Fruit fly (Drosophila melanogaster) whole organism, embryonic: Measurements from ENCODE around the gene Csk.

Experiments used
- Awh ChIP-seq: fragments of 200-800 bp; sonication (Bioruptor generic); IDR thresholded peaks from 2 replicates; pipeline ENCODE4, ENCODE4 v1.3.6; 2022; ENCODE audit warnings: missing biosample characterization, missing genetic modification characterization
- Bteb2 ChIP-seq: fragments of 200-800 bp; sonication (Bioruptor generic); optimal IDR thresholded peaks from 2 replicates; lab custom pipeline; 2016; ENCODE audit warnings: missing biosample characterization, missing genetic modification characterization
- CG10267 ChIP-seq: fragments of 200-800 bp; sonication (Bioruptor generic); optimal IDR thresholded peaks from 2 replicates; lab custom pipeline; 2018; ENCODE audit warnings: missing biosample characterization, mild to moderate bottlenecking, missing genetic modification characterization, moderate library complexity
- CG10654 ChIP-seq: fragments of 200-800 bp; sonication (Bioruptor generic); optimal IDR thresholded peaks from 2 replicates; lab custom pipeline; 2016; ENCODE audit warnings: missing biosample characterization, missing genetic modification characterization
- CG12219 ChIP-seq: fragments of 200-800 bp; sonication (Bioruptor generic); optimal IDR thresholded peaks from 3 replicates; lab custom pipeline; 2018; ENCODE audit warnings: missing biosample characterization, mild to moderate bottlenecking, missing genetic modification characterization
- CG17385 ChIP-seq: fragments of 200-800 bp; sonication (Bioruptor generic); optimal IDR thresholded peaks from 3 replicates; lab custom pipeline; 2018; ENCODE audit warnings: missing biosample characterization, mild to moderate bottlenecking, missing genetic modification characterization
- CG17568 ChIP-seq: fragments of 200-800 bp; sonication (Bioruptor generic); optimal IDR thresholded peaks from 2 replicates; lab custom pipeline; 2018; ENCODE audit warnings: missing biosample characterization, mild to moderate bottlenecking, missing genetic modification characterization, moderate library complexity
- CG17912 ChIP-seq: fragments of 200-800 bp; sonication (Bioruptor generic); optimal IDR thresholded peaks from 2 replicates; lab custom pipeline; 2018; ENCODE audit warnings: missing biosample characterization, mild to moderate bottlenecking, missing genetic modification characterization
- CG18476 ChIP-seq: fragments of 200-800 bp; sonication (Bioruptor generic); optimal IDR thresholded peaks from 2 replicates; lab custom pipeline; 2016; ENCODE audit warnings: missing biosample characterization, mild to moderate bottlenecking, missing genetic modification characterization
- CG30020 ChIP-seq: fragments of 200-800 bp; optimal IDR thresholded peaks from 2 replicates; lab custom pipeline; 2019; ENCODE audit warnings: missing biosample characterization, mild to moderate bottlenecking, missing genetic modification characterization, moderate library complexity
- CG33557 ChIP-seq: fragments of 200-800 bp; sonication (Bioruptor generic); optimal IDR thresholded peaks from 2 replicates; lab custom pipeline; 2019; ENCODE audit warnings: missing biosample characterization, mild to moderate bottlenecking, missing genetic modification characterization, moderate library complexity
- CG34376 ChIP-seq: fragments of 200-800 bp; sonication (Bioruptor generic); optimal IDR thresholded peaks from 2 replicates; lab custom pipeline; 2018; ENCODE audit warnings: missing biosample characterization, mild to moderate bottlenecking, missing genetic modification characterization
- CG6813 ChIP-seq: fragments of 200-800 bp; sonication (Bioruptor generic); optimal IDR thresholded peaks from 2 replicates; lab custom pipeline; 2017; ENCODE audit warnings: missing biosample characterization, missing genetic modification characterization, mild to moderate bottlenecking, moderate library complexity, missing genetic modification reagents
- CG8089 ChIP-seq: fragments of 200-800 bp; sonication (Bioruptor generic); optimal IDR thresholded peaks from 3 replicates; lab custom pipeline; 2016; ENCODE audit warnings: missing biosample characterization, missing genetic modification characterization
- CG9727 ChIP-seq: fragments of 200-800 bp; sonication (Bioruptor generic); optimal IDR thresholded peaks from 3 replicates; lab custom pipeline; 2017; ENCODE audit warnings: missing biosample characterization, mild to moderate bottlenecking, missing genetic modification characterization
- CG9876 ChIP-seq: fragments of 200-800 bp; sonication (Bioruptor generic); optimal IDR thresholded peaks from 2 replicates; lab custom pipeline; 2016; ENCODE audit warnings: missing biosample characterization, missing genetic modification characterization
- D ChIP-seq, 2 experiments: fragments of 200-800 bp in 1 of 2; fragments of >200 bp in 1 of 2; sonication (Bioruptor generic) in 1 of 2; optimal IDR thresholded peaks; 2 replicates in 1 of 2; 3 replicates in 1 of 2; lab custom pipeline; 2017; ENCODE audit warnings: mild to moderate bottlenecking in 1 of 2, missing biosample characterization in 1 of 2, missing genetic modification characterization in 1 of 2, missing genetic modification reagents in 1 of 2
- Dad ChIP-seq: fragments of 200-800 bp; sonication (Bioruptor generic); optimal IDR thresholded peaks from 3 replicates; lab custom pipeline; 2016; ENCODE audit warnings: missing biosample characterization, missing genetic modification characterization
- Fer3 ChIP-seq: fragments of 200-800 bp; sonication (Bioruptor generic); optimal IDR thresholded peaks from 2 replicates; lab custom pipeline; 2018; ENCODE audit warnings: missing biosample characterization, mild to moderate bottlenecking, missing genetic modification characterization, moderate library complexity
- Hand ChIP-seq: fragments of 200-800 bp; sonication (Bioruptor generic); optimal IDR thresholded peaks from 2 replicates; lab custom pipeline; 2017; ENCODE audit warnings: mild to moderate bottlenecking, missing biosample characterization, missing genetic modification reagents, missing genetic modification characterization
- Hr51 ChIP-seq, 2 experiments: fragments of 200-800 bp; sonication (Bioruptor generic); optimal IDR thresholded peaks; 2 replicates in 1 of 2; 3 replicates in 1 of 2; lab custom pipeline; 2016 to 2018; ENCODE audit warnings: missing biosample characterization in 2 of 2, missing genetic modification characterization in 2 of 2, mild to moderate bottlenecking in 1 of 2, moderate library complexity in 1 of 2
- Hsf ChIP-seq: fragments of 200-800 bp; sonication (Bioruptor generic); optimal IDR thresholded peaks from 3 replicates; lab custom pipeline; 2016; ENCODE audit warnings: missing biosample characterization, missing genetic modification characterization
- Lim3 ChIP-seq: fragments of 200-800 bp; sonication (Bioruptor generic); IDR thresholded peaks from 2 replicates; pipeline ENCODE4 v1.3.6; 2022; ENCODE audit warnings: missing biosample characterization, missing genetic modification characterization
- MBD-R2 ChIP-seq: fragments of 200-800 bp; sonication (Bioruptor generic); IDR thresholded peaks from 2 replicates; pipeline ENCODE4 v1.3.6; 2022; ENCODE audit warnings: missing biosample characterization, missing genetic modification characterization
- MTF-1 ChIP-seq: fragments of 200-800 bp; sonication (Bioruptor generic); optimal IDR thresholded peaks from 2 replicates; lab custom pipeline; 2018; ENCODE audit warnings: missing biosample characterization, mild to moderate bottlenecking, missing genetic modification characterization, borderline replicate concordance
- NC2β ChIP-seq: fragments of 200-800 bp; sonication (Bioruptor generic); optimal IDR thresholded peaks from 2 replicates; lab custom pipeline; 2016; ENCODE audit warnings: missing biosample characterization, missing genetic modification characterization
- Scr ChIP-seq: fragments of 200-800 bp; sonication (Bioruptor generic); IDR thresholded peaks from 2 replicates; pipeline ENCODE4 v1.3.6; 2022; ENCODE audit warnings: missing biosample characterization, missing genetic modification characterization; ENCODE audit not compliant: partially characterized antibody
- Spps ChIP-seq: fragments of 200-800 bp; sonication (Bioruptor generic); optimal IDR thresholded peaks from 2 replicates; lab custom pipeline; 2018; ENCODE audit warnings: missing biosample characterization, mild to moderate bottlenecking, missing genetic modification characterization
- amos ChIP-seq: fragments of 200-800 bp; sonication (Bioruptor generic); IDR thresholded peaks from 2 replicates; pipeline ENCODE4 v1.3.6; 2022; ENCODE audit warnings: missing biosample characterization, missing genetic modification characterization; ENCODE audit not compliant: partially characterized antibody
- bbx ChIP-seq: fragments of 200-800 bp; sonication (Bioruptor generic); IDR thresholded peaks from 2 replicates; pipeline ENCODE4 v1.3.6; 2022; ENCODE audit warnings: missing biosample characterization, missing genetic modification characterization; ENCODE audit not compliant: partially characterized antibody
- chif ChIP-seq, 2 experiments: fragments of 200-800 bp; sonication (Bioruptor generic); optimal IDR thresholded peaks; 3 replicates each; lab custom pipeline; 2016; ENCODE audit warnings: missing biosample characterization in 2 of 2, missing genetic modification characterization in 2 of 2
- disco-r ChIP-seq: fragments of 200-800 bp; sonication (Bioruptor generic); optimal IDR thresholded peaks from 2 replicates; lab custom pipeline; 2016; ENCODE audit warnings: missing biosample characterization, missing genetic modification characterization
- dpn ChIP-seq, 2 experiments: fragments of 200-800 bp; sonication (Bioruptor generic); optimal IDR thresholded peaks; 3 replicates each; lab custom pipeline; 2016; ENCODE audit warnings: missing biosample characterization in 2 of 2, missing genetic modification characterization in 2 of 2
- fd3F ChIP-seq: fragments of 200-800 bp; sonication (Bioruptor generic); optimal IDR thresholded peaks from 2 replicates; lab custom pipeline; 2018; ENCODE audit warnings: missing biosample characterization, mild to moderate bottlenecking, missing genetic modification characterization, moderate library complexity
- gem ChIP-seq: fragments of 200-800 bp; sonication (Bioruptor generic); optimal IDR thresholded peaks from 2 replicates; lab custom pipeline; 2019; ENCODE audit warnings: missing biosample characterization, mild to moderate bottlenecking, missing genetic modification characterization, moderate library complexity
- mirr ChIP-seq: fragments of 200-800 bp; sonication (Bioruptor generic); optimal IDR thresholded peaks from 3 replicates; lab custom pipeline; 2018; ENCODE audit warnings: missing biosample characterization, mild to moderate bottlenecking, missing genetic modification characterization
- pb ChIP-seq: fragments of 200-800 bp; sonication (Bioruptor generic); optimal IDR thresholded peaks from 3 replicates; lab custom pipeline; 2016; ENCODE audit warnings: missing biosample characterization, missing genetic modification characterization
- phol ChIP-seq: fragments of 200-800 bp; sonication (Bioruptor generic); optimal IDR thresholded peaks from 3 replicates; lab custom pipeline; 2018; ENCODE audit warnings: missing biosample characterization, mild to moderate bottlenecking, missing genetic modification characterization, moderate library complexity
- pnt ChIP-seq: fragments of 200-800 bp; sonication (Bioruptor generic); optimal IDR thresholded peaks from 3 replicates; lab custom pipeline; 2016; ENCODE audit warnings: missing biosample characterization, missing genetic modification characterization
- ranshi ChIP-seq: fragments of 200-800 bp; sonication (Bioruptor generic); IDR thresholded peaks from 2 replicates; pipeline ENCODE4 v1.3.6; 2022; ENCODE audit warnings: missing biosample characterization, missing genetic modification characterization
- rib ChIP-seq: fragments of 200-800 bp; sonication (Bioruptor generic); IDR thresholded peaks from 2 replicates; pipeline ENCODE4 v1.3.6; 2022; ENCODE audit warnings: missing biosample characterization, missing genetic modification characterization
- ro ChIP-seq: fragments of 200-800 bp; sonication (Bioruptor generic); IDR thresholded peaks from 2 replicates; pipeline ENCODE4 v1.3.6; 2022; ENCODE audit warnings: missing biosample characterization, missing genetic modification characterization
- salm ChIP-seq: fragments of 200-800 bp; sonication (Bioruptor generic); optimal IDR thresholded peaks from 2 replicates; lab custom pipeline; 2018; ENCODE audit warnings: missing biosample characterization, mild to moderate bottlenecking, missing genetic modification characterization
- slbo ChIP-seq: fragments of 200-800 bp; sonication (Bioruptor generic); IDR thresholded peaks from 2 replicates; pipeline ENCODE4 v1.3.6; 2022; ENCODE audit warnings: missing biosample characterization, missing genetic modification characterization
- so ChIP-seq: fragments of 200-800 bp; sonication (Bioruptor generic); IDR thresholded peaks from 3 replicates; pipeline ENCODE4 v1.3.6; 2022; ENCODE audit warnings: missing biosample characterization, missing genetic modification characterization
- tap ChIP-seq: fragments of 200-800 bp; optimal IDR thresholded peaks from 3 replicates; lab custom pipeline; 2019; ENCODE audit warnings: missing biosample characterization, mild to moderate bottlenecking, missing genetic modification characterization, moderate library complexity
- tna ChIP-seq: fragments of 200-800 bp; sonication (Bioruptor generic); IDR thresholded peaks from 2 replicates; pipeline ENCODE4 v1.3.6; 2022; ENCODE audit warnings: missing biosample characterization, missing genetic modification characterization; ENCODE audit not compliant: partially characterized antibody
- vfl ChIP-seq: fragments of 200-800 bp; sonication (Bioruptor generic); optimal IDR thresholded peaks from 2 replicates; lab custom pipeline; 2016; ENCODE audit warnings: missing biosample characterization, missing genetic modification characterization

Gene Csk

dm6 chr3R:11619709-11620409 lies 30.6 kb downstream of the Csk start, which contains the start of the genes Jupiter and CG14710 (continued):
- TF ChIP-seq CG18476 (GFP tag; lab: Kevin White, UChicago) (no peak), ro (GFP tag; lab: Robert Waterston, UW) (no peak), Bteb2 (GFP tag; lab: Kevin White, UChicago) (peak; percentile 71), vfl (GFP tag; lab: Kevin White, UChicago) (peak; percentile 75), amos (GFP tag; lab: Robert Waterston, UW) (peak; percentile 23; the same call in 1 of the 2 replicates), CG17385 (no peak), salm (tag; lab: Kevin White, UChicago) (no peak), Spps (tag; lab: Kevin White, UChicago) (no peak), CG8089 (GFP tag; lab: Kevin White, UChicago) (peak; percentile 77), phol (tag; lab: Kevin White, UChicago) (peak; percentile 80), tap (peak; percentile 20), so (peak; percentile 80; the same call in 1 of the 3 replicates), Scr (no peak; the same call in 1 of the 2 replicates), Awh (GFP tag; lab: Robert Waterston, UW) (no peak), bbx (GFP tag; lab: Robert Waterston, UW) (0 out of 2 replicates have a peak, but pooled peaks have one; percentile 17), Dad (GFP tag; lab: Kevin White, UChicago) (peak; percentile 79), fd3F (GFP tag; lab: Kevin White, UChicago) (peak; percentile 13), CG10654 (peak; percentile 68), gem (tag; lab: Kevin White, UChicago) (peak; percentile 74), chif (GFP tag; optimal IDR thresholded peaks at IDR 0.05; lab: Kevin White, UChicago) (peak; percentile 68 to 77), slbo (peak; percentile 92), dpn (GFP tag; optimal IDR thresholded peaks at IDR 0.05; lab: Kevin White, UChicago) (peak; percentile 80 to 83), NC2β (peak; percentile 87), CG30020 (tag; lab: Kevin White, UChicago) (peak; percentile 71), disco-r (GFP tag; lab: Kevin White, UChicago) (peak; percentile 37), CG6813 (GFP tag; lab: Kevin White, UChicago) (no peak), MBD-R2 (GFP tag; lab: Robert Waterston, UW) (peak; percentile 97), CG33557 (GFP tag; lab: Kevin White, UChicago) (peak; percentile 27), CG17568 (GFP tag; lab: Kevin White, UChicago) (no peak), mirr (peak; percentile 26), CG9727 (no peak), CG34376 (peak; percentile 63), D (optimal IDR thresholded peaks at IDR 0.05; lab: Kevin White, UChicago) (no peak), D (GFP tag; optimal IDR thresholded peaks at IDR 0.05; lab: Kevin White, UChicago) (no peak), MTF-1 (GFP tag; lab: Kevin White, UChicago) (no peak), tna (no peak), rib (GFP tag; lab: Robert Waterston, UW) (0 out of 2 replicates have a peak, but pooled peaks have one; percentile 49), CG17912 (GFP tag; lab: Kevin White, UChicago) (no peak), Lim3 (GFP tag; lab: Robert Waterston, UW) (no peak), ranshi (peak; percentile 69; the same call in 1 of the 2 replicates), CG9876 (GFP tag; lab: Kevin White, UChicago) (peak; percentile 71), Fer3 (tag; lab: Kevin White, UChicago) (peak; percentile 28), pnt (peak; percentile 87), Hsf (GFP tag; lab: Kevin White, UChicago) (peak; percentile 82), pb (GFP tag; lab: Kevin White, UChicago) (no peak), Hr51 (GFP tag; optimal IDR thresholded peaks at IDR 0.05; lab: Kevin White, UChicago) (peak; percentile 23 to 69), CG10267 (tag; lab: Kevin White, UChicago) (peak; percentile 80), Hand (GFP tag; lab: Kevin White, UChicago) (no peak), CG12219 (GFP tag; lab: Kevin White, UChicago) (no peak)
